Fruit fly (Drosophila melanogaster) whole organism, prepupa: ENCODE measurements around the gene DENR.

Source experiments
- CG10631 ChIP-seq: fragments of 200-800 bp; sonication (Bioruptor generic); optimal IDR thresholded peaks from 2 replicates; lab custom pipeline; 2016; ENCODE audit warnings: missing biosample characterization, missing genetic modification characterization
- CG11294 ChIP-seq: fragments of 200-800 bp; sonication (Bioruptor generic); IDR thresholded peaks from 2 replicates; pipeline ENCODE4 v1.3.6; 2022; ENCODE audit warnings: missing biosample characterization, missing genetic modification characterization
- CG11902 ChIP-seq: fragments of 200-800 bp; sonication (Bioruptor generic); optimal IDR thresholded peaks from 3 replicates; lab custom pipeline; 2016; ENCODE audit warnings: missing biosample characterization, missing genetic modification characterization
- CG15336 ChIP-seq: fragments of 200-800 bp; sonication (Bioruptor generic); IDR thresholded peaks from 2 replicates; pipeline ENCODE4 v1.3.6; 2022; ENCODE audit warnings: missing biosample characterization, missing genetic modification characterization
- CG1621 ChIP-seq: fragments of 200-800 bp; sonication (Bioruptor generic); optimal IDR thresholded peaks from 3 replicates; lab custom pipeline; 2018; ENCODE audit warnings: missing biosample characterization, mild to moderate bottlenecking, missing genetic modification characterization
- CG3032 ChIP-seq: fragments of 200-800 bp; optimal IDR thresholded peaks from 2 replicates; lab custom pipeline; 2019; ENCODE audit warnings: missing biosample characterization, mild to moderate bottlenecking, missing genetic modification characterization, moderate library complexity
- CG31627 ChIP-seq: fragments of 200-800 bp; sonication (Bioruptor generic); optimal IDR thresholded peaks from 3 replicates; lab custom pipeline; 2016; ENCODE audit warnings: missing biosample characterization, missing genetic modification characterization
- CG32006 ChIP-seq: fragments of 200-800 bp; sonication (Bioruptor generic); optimal IDR thresholded peaks from 3 replicates; lab custom pipeline; 2017; ENCODE audit warnings: missing biosample characterization, mild to moderate bottlenecking, missing genetic modification characterization
- CG6163 ChIP-seq: fragments of 200-800 bp; sonication (Bioruptor generic); IDR thresholded peaks from 3 replicates; pipeline ENCODE4 v1.3.6; 2022; ENCODE audit warnings: missing biosample characterization, missing genetic modification characterization
- CG6808 ChIP-seq: fragments of 200-800 bp; sonication (Bioruptor generic); optimal IDR thresholded peaks from 3 replicates; lab custom pipeline; 2017; ENCODE audit warnings: missing biosample characterization, missing genetic modification characterization, mild to moderate bottlenecking, moderate library complexity, missing genetic modification reagents
- CG7368 ChIP-seq: fragments of 200-800 bp; sonication (Bioruptor generic); optimal IDR thresholded peaks from 3 replicates; lab custom pipeline; 2016; ENCODE audit warnings: missing biosample characterization, missing genetic modification characterization
- CG8119 ChIP-seq: fragments of 200-800 bp; sonication (Bioruptor generic); IDR thresholded peaks from 3 replicates; pipeline ENCODE4 v1.3.6; 2022; ENCODE audit warnings: missing biosample characterization, missing genetic modification characterization
- CG8319 ChIP-seq: fragments of 200-800 bp; sonication (Bioruptor generic); optimal IDR thresholded peaks from 3 replicates; lab custom pipeline; 2016; ENCODE audit warnings: missing biosample characterization, missing genetic modification characterization
- CG8632 ChIP-seq: fragments of 200-800 bp; sonication (Bioruptor generic); optimal IDR thresholded peaks from 3 replicates; lab custom pipeline; 2016; ENCODE audit warnings: missing biosample characterization, missing genetic modification characterization
- Eip78C ChIP-seq: fragments of 200-800 bp; sonication (Bioruptor generic); peaks from one replicate; lab custom pipeline; 2016; ENCODE audit warnings: missing biosample characterization, missing genetic modification characterization
- Eip93F ChIP-seq: fragments of 200-800 bp; sonication (Bioruptor generic); optimal IDR thresholded peaks from 2 replicates; lab custom pipeline; 2016; ENCODE audit warnings: missing biosample characterization, mild to moderate bottlenecking, missing genetic modification characterization
- Ets96B ChIP-seq: fragments of 200-800 bp; optimal IDR thresholded peaks from 2 replicates; lab custom pipeline; 2019; ENCODE audit warnings: missing biosample characterization, mild to moderate bottlenecking, missing genetic modification characterization, moderate library complexity
- Hr4 ChIP-seq: fragments of 200-800 bp; sonication (Bioruptor generic); optimal IDR thresholded peaks from 3 replicates; lab custom pipeline; 2016; ENCODE audit warnings: missing biosample characterization, missing genetic modification characterization
- Lpt ChIP-seq: fragments of 200-800 bp; sonication (Bioruptor generic); optimal IDR thresholded peaks from 3 replicates; lab custom pipeline; 2016; ENCODE audit warnings: missing biosample characterization, missing genetic modification characterization
- Met ChIP-seq: fragments of 200-800 bp; sonication (Bioruptor generic); optimal IDR thresholded peaks from 3 replicates; lab custom pipeline; 2016; ENCODE audit warnings: missing biosample characterization, missing genetic modification characterization
- OdsH ChIP-seq: fragments of 200-800 bp; sonication (Bioruptor generic); optimal IDR thresholded peaks from 3 replicates; lab custom pipeline; 2016; ENCODE audit warnings: missing biosample characterization, missing genetic modification characterization
- Smox ChIP-seq: fragments of 200-800 bp; sonication (Bioruptor generic); optimal IDR thresholded peaks from 3 replicates; lab custom pipeline; 2016; ENCODE audit warnings: missing biosample characterization, missing genetic modification characterization
- Sox102F ChIP-seq: fragments of 200-800 bp; sonication (Bioruptor generic); optimal IDR thresholded peaks from 2 replicates; lab custom pipeline; 2016; ENCODE audit warnings: missing biosample characterization, mild to moderate bottlenecking, missing genetic modification characterization
- Sox14 ChIP-seq: fragments of 200-800 bp; sonication (Bioruptor generic); optimal IDR thresholded peaks from 3 replicates; lab custom pipeline; 2016; ENCODE audit warnings: missing biosample characterization, missing genetic modification characterization
- achi ChIP-seq: fragments of 200-800 bp; sonication (Bioruptor generic); optimal IDR thresholded peaks from 3 replicates; lab custom pipeline; 2016; ENCODE audit warnings: missing biosample characterization, missing genetic modification characterization
- cyc ChIP-seq: fragments of 200-800 bp; sonication (Bioruptor generic); optimal IDR thresholded peaks from 3 replicates; lab custom pipeline; 2016; ENCODE audit warnings: missing biosample characterization, missing genetic modification characterization
- dac ChIP-seq: fragments of 200-800 bp; sonication (Bioruptor generic); optimal IDR thresholded peaks from 2 replicates; lab custom pipeline; 2017; ENCODE audit warnings: missing biosample characterization, mild to moderate bottlenecking, missing genetic modification characterization
- eg ChIP-seq: fragments of 200-800 bp; sonication (Bioruptor generic); IDR thresholded peaks from 3 replicates; pipeline ENCODE4 v1.3.6; 2022; ENCODE audit warnings: missing biosample characterization, missing genetic modification characterization
- esn ChIP-seq: fragments of 200-800 bp; sonication (Bioruptor generic); optimal IDR thresholded peaks from 2 replicates; lab custom pipeline; 2016; ENCODE audit warnings: missing biosample characterization, mild to moderate bottlenecking, missing genetic modification characterization, moderate library complexity
- fd85E ChIP-seq: fragments of 200-800 bp; sonication (Bioruptor generic); optimal IDR thresholded peaks from 3 replicates; lab custom pipeline; 2016; ENCODE audit warnings: missing biosample characterization, missing genetic modification characterization
- fkh ChIP-seq: fragments of 200-800 bp; sonication (Bioruptor generic); optimal IDR thresholded peaks from 3 replicates; lab custom pipeline; 2017; ENCODE audit warnings: missing biosample characterization, mild to moderate bottlenecking, missing genetic modification characterization, moderate library complexity
- lz ChIP-seq: fragments of 200-800 bp; sonication (Bioruptor generic); optimal IDR thresholded peaks from 3 replicates; lab custom pipeline; 2016; ENCODE audit warnings: missing biosample characterization, missing genetic modification characterization
- pdm3 ChIP-seq: fragments of 200-800 bp; sonication (Bioruptor generic); optimal IDR thresholded peaks from 3 replicates; lab custom pipeline; 2016; ENCODE audit warnings: missing biosample characterization, missing genetic modification characterization
- salr ChIP-seq, 2 experiments: fragments of 200-800 bp; sonication (Bioruptor generic); optimal IDR thresholded peaks; 3 replicates each; lab custom pipeline; 2016 to 2018; ENCODE audit warnings: missing biosample characterization in 2 of 2, missing genetic modification characterization in 2 of 2, mild to moderate bottlenecking in 1 of 2
- spab ChIP-seq: fragments of 200-800 bp; sonication (Bioruptor generic); optimal IDR thresholded peaks from 2 replicates; lab custom pipeline; 2017; ENCODE audit warnings: missing biosample characterization, mild to moderate bottlenecking, missing genetic modification characterization, missing genetic modification reagents
- ss ChIP-seq, 2 experiments: fragments of 200-800 bp; sonication (Bioruptor generic); optimal IDR thresholded peaks; 2 replicates in 1 of 2; 3 replicates in 1 of 2; lab custom pipeline; 2017 to 2018; ENCODE audit warnings: mild to moderate bottlenecking in 2 of 2, missing biosample characterization in 2 of 2, missing genetic modification characterization in 2 of 2, moderate library complexity in 1 of 2
- svp ChIP-seq: fragments of 200-800 bp; sonication (Bioruptor generic); peaks from one replicate; lab custom pipeline; 2016; ENCODE audit warnings: missing biosample characterization, missing genetic modification characterization

DENR gene

DNA sequence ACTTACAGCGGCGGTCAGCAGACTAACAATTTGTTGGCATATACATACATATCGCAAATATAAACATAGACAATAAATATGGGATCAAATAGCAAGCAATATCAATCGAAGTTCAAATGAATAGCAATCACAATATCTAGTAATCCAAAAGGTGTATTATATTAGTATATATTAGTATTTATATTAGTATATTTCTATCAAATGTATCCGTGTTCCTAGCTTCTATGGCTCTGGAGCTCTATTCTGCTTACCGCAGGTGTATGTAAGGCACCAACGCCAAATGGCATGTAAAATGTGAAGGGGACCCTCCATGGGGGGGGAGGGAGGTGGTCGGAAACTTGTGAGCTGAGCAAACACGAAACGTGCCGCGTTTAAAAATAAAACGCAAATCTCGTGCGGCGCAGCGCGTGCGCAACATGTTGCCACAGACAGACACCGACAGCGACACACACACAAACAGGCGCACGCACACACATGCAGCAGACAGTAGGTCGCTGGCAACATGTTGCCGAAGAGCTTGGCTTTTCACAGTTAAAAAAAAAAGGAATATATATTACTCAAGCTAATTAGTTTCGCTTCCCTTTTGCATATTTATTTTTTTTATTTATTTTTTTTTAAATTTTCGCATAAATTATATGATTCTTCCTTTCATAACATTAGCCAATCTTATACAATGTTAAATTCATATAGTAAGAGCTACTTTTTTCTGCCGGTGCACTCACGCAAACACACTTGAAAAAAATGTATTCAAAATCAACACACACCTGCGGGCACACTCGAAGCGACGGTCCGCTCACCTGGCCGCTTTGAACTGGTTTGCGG lies 44.3 kb upstream of the DENR start (continued):
- TF ChIP-seq fd85E (no peak), CG8119 (peak; percentile 84), CG8319 (peak; percentile 3), ss (GFP tag; optimal IDR thresholded peaks at IDR 0.05; lab: Kevin White, UChicago) (peak; percentile 57 to 79), CG1621 (peak; percentile 43), salr (GFP tag; optimal IDR thresholded peaks at IDR 0.05; lab: Kevin White, UChicago) (peak; percentile 37 to 64), CG11294 (GFP tag; lab: Robert Waterston, UW) (peak; percentile 70; the same call in 1 of the 2 replicates), cyc (peak; percentile 54), Met (GFP tag; lab: Kevin White, UChicago) (peak; percentile 47), CG6808 (GFP tag; lab: Kevin White, UChicago) (peak; percentile 62), OdsH (GFP tag; lab: Kevin White, UChicago) (peak; percentile 75), CG6163 (peak; percentile 73), spab (GFP tag; lab: Kevin White, UChicago) (peak; percentile 42), CG7368 (GFP tag; lab: Kevin White, UChicago) (peak; percentile 40), lz (peak; percentile 59), Lpt (peak; percentile 65)

DNA sequence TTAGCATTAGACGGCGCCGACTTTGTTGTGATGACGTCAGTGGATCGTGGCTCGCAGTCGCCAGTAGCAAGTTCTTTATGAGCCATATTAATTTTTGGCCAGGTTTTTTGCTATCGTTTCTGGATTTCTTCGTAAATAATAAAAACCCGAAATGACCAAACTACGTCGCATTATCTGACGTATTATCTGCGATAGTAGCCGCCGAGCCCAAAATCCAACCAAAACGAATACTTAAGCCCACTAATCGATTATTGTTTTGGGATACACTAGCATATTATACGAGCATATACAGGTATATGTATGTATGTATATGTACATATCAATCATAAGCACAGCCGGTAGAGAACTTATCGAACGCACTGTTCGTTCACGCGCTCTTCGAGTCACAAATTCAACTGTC lies 40.4 kb upstream of the DENR start:
- TF ChIP-seq Hr4 (GFP tag; lab: Kevin White, UChicago) (no peak), CG3032 (tag; lab: Kevin White, UChicago) (no peak), CG11902 (no peak), Ets96B (tag; lab: Kevin White, UChicago) (no peak), achi (GFP tag; lab: Kevin White, UChicago) (no peak), fkh (no peak), eg (no peak), spab (GFP tag; lab: Kevin White, UChicago) (no peak), CG8632 (GFP tag; lab: Kevin White, UChicago) (no peak), cyc (no peak), esn (GFP tag; lab: Kevin White, UChicago) (no peak), CG15336 (GFP tag; lab: Robert Waterston, UW) (no peak), dac (GFP tag; lab: Kevin White, UChicago) (no peak), Sox14 (GFP tag; lab: Kevin White, UChicago) (no peak), CG6163 (no peak), Smox (no peak), pdm3 (no peak), CG8319 (no peak)

DNA sequence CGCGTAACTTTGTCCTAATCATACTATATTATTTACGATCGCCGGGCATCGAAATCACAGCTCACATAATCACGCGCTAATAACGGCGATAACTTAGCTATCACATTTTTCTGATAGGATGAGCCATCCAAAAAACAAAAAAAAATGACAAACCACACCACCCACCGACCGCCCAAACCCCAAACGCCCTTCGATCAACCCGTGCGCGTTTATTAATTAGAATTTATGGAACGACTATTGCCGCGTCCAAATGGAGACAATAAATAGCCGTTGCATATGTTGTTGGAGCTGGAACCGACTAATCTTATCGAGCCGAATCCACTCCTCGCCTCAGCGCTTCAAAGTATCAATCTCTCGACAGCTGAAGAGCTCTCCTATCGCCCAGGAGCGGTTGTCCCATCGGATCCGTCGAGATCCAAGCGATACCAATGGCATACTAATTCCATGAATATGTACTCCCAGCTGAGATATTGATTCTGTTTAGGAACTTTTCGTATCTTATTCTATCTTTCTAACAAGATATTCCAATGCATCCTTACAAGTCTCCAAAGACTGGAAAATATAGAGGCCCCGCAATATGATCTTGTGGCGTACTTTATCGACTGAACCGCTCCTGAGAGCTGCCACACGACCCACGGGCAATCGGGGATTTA lies 37.8 kb upstream of the DENR start:
- TF ChIP-seq CG31627 (GFP tag; lab: Kevin White, UChicago) (no peak), Sox14 (GFP tag; lab: Kevin White, UChicago) (no peak), CG10631 (GFP tag; lab: Kevin White, UChicago) (no peak), svp (GFP tag; lab: Kevin White, UChicago) (peak; percentile 66), CG32006 (GFP tag; lab: Kevin White, UChicago) (no peak), Eip78C (GFP tag; lab: Kevin White, UChicago) (peak; percentile 38), Sox102F (GFP tag; lab: Kevin White, UChicago) (no peak), Eip93F (no peak), CG8319 (no peak)
